Fruit fly (Drosophila melanogaster) whole organism, embryonic: ENCODE results near the gene HBS1.
A peak's percentile ranks its signal among the peaks of the same experiment; 100 is the strongest.

Source experiments
- Atf-2 ChIP-seq: fragments of 200-800 bp; sonication (Bioruptor generic); optimal IDR thresholded peaks from 2 replicates; lab custom pipeline; 2016; ENCODE audit warnings: missing biosample characterization, missing genetic modification characterization
- B-H2 ChIP-seq: fragments of 200-800 bp; sonication (Bioruptor generic); optimal IDR thresholded peaks from 2 replicates; lab custom pipeline; 2018; ENCODE audit warnings: missing biosample characterization, mild to moderate bottlenecking, missing genetic modification characterization
- Blimp-1 ChIP-seq: fragments of 200-800 bp; sonication (Bioruptor generic); optimal IDR thresholded peaks from 3 replicates; lab custom pipeline; 2018; ENCODE audit warnings: missing biosample characterization, missing genetic modification characterization, mild to moderate bottlenecking, moderate library complexity, missing genetic modification reagents
- CG1024 ChIP-seq: fragments of 200-800 bp; sonication (Bioruptor generic); IDR thresholded peaks from 2 replicates; pipeline ENCODE4 v1.3.6; 2022; ENCODE audit warnings: missing biosample characterization, missing genetic modification characterization
- CG11504 ChIP-seq: fragments of 200-800 bp; sonication (Bioruptor generic); optimal IDR thresholded peaks from 3 replicates; lab custom pipeline; 2019; ENCODE audit warnings: missing biosample characterization, mild to moderate bottlenecking, missing genetic modification characterization, moderate library complexity
- CG11696 ChIP-seq: fragments of 200-800 bp; sonication (Bioruptor generic); IDR thresholded peaks from 2 replicates; pipeline ENCODE4 v1.3.6; 2022; ENCODE audit warnings: missing biosample characterization, missing genetic modification characterization
- CG12659 ChIP-seq: fragments of 200-800 bp; sonication (Bioruptor generic); optimal IDR thresholded peaks from 3 replicates; lab custom pipeline; 2017; ENCODE audit warnings: mild to moderate bottlenecking, missing biosample characterization, missing genetic modification reagents, missing genetic modification characterization
- CG14667 ChIP-seq: fragments of 200-800 bp; sonication (Bioruptor generic); IDR thresholded peaks from 2 replicates; pipeline ENCODE4 v1.3.6; 2022; ENCODE audit warnings: missing biosample characterization, missing genetic modification characterization
- CG1647 ChIP-seq: fragments of 200-800 bp; sonication (Bioruptor generic); optimal IDR thresholded peaks from 3 replicates; lab custom pipeline; 2016; ENCODE audit warnings: missing biosample characterization, missing genetic modification characterization
- CG2202 ChIP-seq: fragments of 200-800 bp; sonication (Bioruptor generic); optimal IDR thresholded peaks from 2 replicates; lab custom pipeline; 2018; ENCODE audit warnings: missing biosample characterization, mild to moderate bottlenecking, missing genetic modification characterization
- CG4730 ChIP-seq: fragments of 200-800 bp; sonication (Bioruptor generic); IDR thresholded peaks from 2 replicates; pipeline ENCODE4 v1.3.6; 2022; ENCODE audit warnings: missing biosample characterization, missing genetic modification characterization
- CG6813 ChIP-seq: fragments of 200-800 bp; sonication (Bioruptor generic); optimal IDR thresholded peaks from 2 replicates; lab custom pipeline; 2017; ENCODE audit warnings: missing biosample characterization, missing genetic modification characterization, mild to moderate bottlenecking, moderate library complexity, missing genetic modification reagents
- CG7745 ChIP-seq: fragments of 200-800 bp; sonication (Bioruptor generic); optimal IDR thresholded peaks from 2 replicates; lab custom pipeline; 2018; ENCODE audit warnings: missing biosample characterization, mild to moderate bottlenecking, missing genetic modification characterization, moderate library complexity
- CG7928 ChIP-seq: fragments of 200-800 bp; sonication (Bioruptor generic); optimal IDR thresholded peaks from 2 replicates; lab custom pipeline; 2017; ENCODE audit warnings: missing biosample characterization, mild to moderate bottlenecking, missing genetic modification characterization
- CG7987 ChIP-seq: fragments of 200-800 bp; sonication (Bioruptor generic); optimal IDR thresholded peaks from 2 replicates; lab custom pipeline; 2018; ENCODE audit warnings: missing biosample characterization, mild to moderate bottlenecking, missing genetic modification characterization, moderate library complexity
- CG9609 ChIP-seq: fragments of 200-800 bp; sonication (Bioruptor generic); optimal IDR thresholded peaks from 3 replicates; lab custom pipeline; 2016; ENCODE audit warnings: missing biosample characterization, missing genetic modification characterization
- D19A ChIP-seq: fragments of 200-800 bp; optimal IDR thresholded peaks from 3 replicates; lab custom pipeline; 2019; ENCODE audit warnings: missing biosample characterization, mild to moderate bottlenecking, missing genetic modification characterization, moderate library complexity
- Deaf1 ChIP-seq: fragments of 200-800 bp; optimal IDR thresholded peaks from 3 replicates; lab custom pipeline; 2019; ENCODE audit warnings: missing biosample characterization, mild to moderate bottlenecking, missing genetic modification characterization, moderate library complexity
- Doc3 ChIP-seq: fragments of 200-800 bp; sonication (Bioruptor generic); IDR thresholded peaks from 3 replicates; pipeline ENCODE4 v1.3.6; 2022; ENCODE audit warnings: missing biosample characterization, missing genetic modification characterization; ENCODE audit not compliant: partially characterized antibody
- Drgx ChIP-seq: fragments of 200-800 bp; sonication (Bioruptor generic); IDR thresholded peaks from 2 replicates; pipeline ENCODE4 v1.3.6; 2022; ENCODE audit warnings: missing biosample characterization, missing genetic modification characterization
- E2f2 ChIP-seq: fragments of 200-800 bp; sonication (Bioruptor generic); IDR thresholded peaks from 2 replicates; pipeline ENCODE4 v1.3.6; 2022; ENCODE audit warnings: missing biosample characterization, missing genetic modification characterization
- ERR ChIP-seq: fragments of 200-800 bp; sonication (Bioruptor generic); optimal IDR thresholded peaks from 2 replicates; lab custom pipeline; 2016; ENCODE audit warnings: missing biosample characterization, missing genetic modification characterization
- Ets65A ChIP-seq: fragments of 200-800 bp; sonication (Bioruptor generic); peaks from one replicate; lab custom pipeline; 2016; ENCODE audit warnings: missing biosample characterization, missing genetic modification characterization
- Hmr ChIP-seq: fragments of 200-800 bp; sonication (Bioruptor generic); optimal IDR thresholded peaks from 3 replicates; lab custom pipeline; 2017; ENCODE audit warnings: mild to moderate bottlenecking, missing biosample characterization, missing genetic modification reagents, missing genetic modification characterization
- Hr78 ChIP-seq, 2 experiments: fragments of 200-800 bp in 1 of 2; fragments of >200 bp in 1 of 2; sonication (Bioruptor generic) in 1 of 2; optimal IDR thresholded peaks; 2 replicates each; lab custom pipeline; 2017 to 2019; ENCODE audit warnings: missing biosample characterization in 2 of 2, missing genetic modification characterization in 2 of 2, mild to moderate bottlenecking in 1 of 2, moderate library complexity in 1 of 2
- Jarid2 ChIP-seq: fragments of 200-800 bp; sonication (Bioruptor generic); optimal IDR thresholded peaks from 3 replicates; lab custom pipeline; 2017; ENCODE audit warnings: mild to moderate bottlenecking, missing biosample characterization, missing genetic modification reagents, missing genetic modification characterization
- Nf-YB ChIP-seq: fragments of 200-800 bp; sonication (Bioruptor generic); optimal IDR thresholded peaks from 3 replicates; lab custom pipeline; 2019; ENCODE audit warnings: missing biosample characterization, mild to moderate bottlenecking, missing genetic modification characterization, moderate library complexity
- Oli ChIP-seq: fragments of 200-800 bp; sonication (Bioruptor generic); optimal IDR thresholded peaks from 2 replicates; lab custom pipeline; 2018; ENCODE audit warnings: missing biosample characterization, mild to moderate bottlenecking, missing genetic modification characterization, moderate library complexity
- Ssrp ChIP-seq: fragments of 200-800 bp; sonication (Bioruptor generic); optimal IDR thresholded peaks from 2 replicates; lab custom pipeline; 2018; ENCODE audit warnings: missing biosample characterization, mild to moderate bottlenecking, missing genetic modification characterization, moderate library complexity
- Xrp1 ChIP-seq: fragments of 200-800 bp; sonication (Bioruptor generic); IDR thresholded peaks from 2 replicates; pipeline ENCODE4 v1.3.6; 2022; ENCODE audit warnings: missing biosample characterization, missing genetic modification characterization
- bbx ChIP-seq: fragments of 200-800 bp; sonication (Bioruptor generic); IDR thresholded peaks from 2 replicates; pipeline ENCODE4 v1.3.6; 2022; ENCODE audit warnings: missing biosample characterization, missing genetic modification characterization; ENCODE audit not compliant: partially characterized antibody
- chif ChIP-seq, 2 experiments: fragments of 200-800 bp; sonication (Bioruptor generic); optimal IDR thresholded peaks; 3 replicates each; lab custom pipeline; 2016; ENCODE audit warnings: missing biosample characterization in 2 of 2, missing genetic modification characterization in 2 of 2
- dysf ChIP-seq: fragments of 200-800 bp; sonication (Bioruptor generic); IDR thresholded peaks from 3 replicates; pipeline ENCODE4 v1.3.6; 2022; ENCODE audit warnings: missing biosample characterization, missing genetic modification characterization
- ftz-f1 ChIP-seq: fragments of 200-800 bp; sonication (Bioruptor generic); optimal IDR thresholded peaks from 2 replicates; lab custom pipeline; 2016; ENCODE audit warnings: missing biosample characterization, missing genetic modification characterization
- fu2 ChIP-seq: fragments of 200-800 bp; sonication (Bioruptor generic); optimal IDR thresholded peaks from 2 replicates; lab custom pipeline; 2016; ENCODE audit warnings: missing biosample characterization, missing genetic modification characterization
- nerfin-1 ChIP-seq: fragments of 200-800 bp; sonication (Bioruptor generic); optimal IDR thresholded peaks from 3 replicates; lab custom pipeline; 2019; ENCODE audit warnings: missing biosample characterization, mild to moderate bottlenecking, missing genetic modification characterization, moderate library complexity
- onecut ChIP-seq: fragments of 200-800 bp; sonication (Bioruptor generic); IDR thresholded peaks from 2 replicates; pipeline ENCODE4 v1.3.6; 2022; ENCODE audit warnings: missing biosample characterization, missing genetic modification characterization
- otp ChIP-seq: fragments of 200-800 bp; sonication (Bioruptor generic); IDR thresholded peaks from 3 replicates; pipeline ENCODE4, ENCODE4 v1.3.6; 2022; ENCODE audit warnings: missing biosample characterization, missing genetic modification characterization
- pum ChIP-seq: fragments of 200-800 bp; sonication (Bioruptor generic); optimal IDR thresholded peaks from 2 replicates; lab custom pipeline; 2016; ENCODE audit warnings: missing biosample characterization, missing genetic modification characterization
- repo ChIP-seq: fragments of 200-800 bp; sonication (Bioruptor generic); optimal IDR thresholded peaks from 2 replicates; lab custom pipeline; 2016; ENCODE audit warnings: missing biosample characterization, missing genetic modification characterization
- scrt ChIP-seq: fragments of 200-800 bp; sonication (Bioruptor generic); optimal IDR thresholded peaks from 2 replicates; lab custom pipeline; 2018; ENCODE audit warnings: missing biosample characterization, mild to moderate bottlenecking, missing genetic modification characterization, moderate library complexity
- sd ChIP-seq: fragments of 200-800 bp; sonication (Bioruptor generic); optimal IDR thresholded peaks from 3 replicates; lab custom pipeline; 2018; ENCODE audit warnings: missing biosample characterization, mild to moderate bottlenecking, missing genetic modification characterization, moderate library complexity
- sens ChIP-seq: fragments of 200-800 bp; sonication (Bioruptor generic); peaks from one replicate; lab custom pipeline; 2016; ENCODE audit warnings: missing biosample characterization, missing genetic modification characterization
- sens-2 ChIP-seq: fragments of 200-800 bp; sonication (Bioruptor generic); IDR thresholded peaks from 2 replicates; pipeline ENCODE4 v1.3.6; 2022; ENCODE audit warnings: missing biosample characterization, missing genetic modification characterization
- seq ChIP-seq: fragments of 200-800 bp; sonication (Bioruptor generic); IDR thresholded peaks from 2 replicates; pipeline ENCODE4 v1.3.6; 2022; ENCODE audit warnings: missing biosample characterization, missing genetic modification characterization
- sr ChIP-seq: fragments of 200-800 bp; sonication (Bioruptor generic); IDR thresholded peaks from 3 replicates; pipeline ENCODE4 v1.3.6; 2022; ENCODE audit warnings: missing biosample characterization, missing genetic modification characterization
- tll ChIP-seq, 2 experiments: fragments of 200-800 bp in 1 of 2; fragments of >200 bp in 1 of 2; sonication (Bioruptor generic) in 1 of 2; optimal IDR thresholded peaks; 2 replicates each; lab custom pipeline; 2017 to 2019; ENCODE audit warnings: missing biosample characterization in 2 of 2, missing genetic modification characterization in 2 of 2, mild to moderate bottlenecking in 1 of 2, moderate library complexity in 1 of 2
- trem ChIP-seq: fragments of 200-800 bp; optimal IDR thresholded peaks from 3 replicates; lab custom pipeline; 2019; ENCODE audit warnings: missing biosample characterization, mild to moderate bottlenecking, missing genetic modification characterization, moderate library complexity

HBS1 gene

DNA sequence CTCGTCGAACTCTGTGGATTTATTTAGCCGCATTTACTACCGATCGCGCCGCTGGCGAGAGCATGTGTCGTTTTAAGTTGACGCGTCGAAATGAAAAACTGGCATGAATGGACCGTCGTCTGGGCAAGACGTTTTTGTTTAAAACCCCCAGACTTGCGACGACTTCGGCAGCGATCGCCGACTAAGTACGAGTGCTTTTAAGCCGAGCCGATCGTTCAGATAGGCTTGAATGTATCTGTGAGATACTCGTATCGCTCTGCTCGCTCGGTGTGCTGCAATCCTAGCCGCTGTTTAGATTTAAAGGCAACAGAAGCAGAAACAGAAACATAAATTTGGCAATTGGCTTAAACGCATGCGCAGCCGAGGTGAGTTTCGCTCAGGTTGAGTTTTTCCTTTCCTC lies 45.1 kb upstream of the HBS1 start, which contains the start of gene dsb:
TSS of gene dsb (minus strand) at position 91 of the 400 bp plus-strand sequence.
- no peak for TF ChIP-seq D19A (tag; lab: Kevin White, UChicago)
- TF ChIP-seq Deaf1 (tag; lab: Kevin White, UChicago) = peak; percentile 71

DNA sequence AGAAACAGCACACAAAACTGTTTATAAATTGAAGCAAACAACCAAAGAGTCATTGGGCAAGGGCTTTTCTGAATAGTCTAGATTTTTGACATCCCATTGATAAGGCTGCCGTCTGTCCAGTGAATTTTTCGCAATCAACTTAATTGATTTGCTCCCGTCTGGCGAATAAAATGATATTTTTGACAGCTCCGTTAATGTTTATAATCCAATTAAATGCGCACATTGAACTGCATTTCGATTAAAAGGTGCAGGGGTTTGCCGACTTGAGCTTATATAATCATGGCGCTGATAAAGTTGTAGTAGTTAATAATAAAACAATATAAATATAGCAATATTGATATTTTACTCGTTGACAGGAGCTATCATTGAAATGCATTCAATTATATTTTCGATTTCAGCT lies 44.0 kb upstream of the HBS1 start:
- TF ChIP-seq trem (tag; lab: Kevin White, UChicago) (no peak), B-H2 (GFP tag; lab: Kevin White, UChicago) (no peak), CG14667 (GFP tag; lab: Robert Waterston, UW) (no peak), Oli (no peak), Doc3 (GFP tag; lab: Robert Waterston, UW) (no peak), CG11696 (GFP tag; lab: Robert Waterston, UW) (no peak), sr (no peak), nerfin-1 (tag; lab: Kevin White, UChicago) (no peak), E2f2 (GFP tag; lab: Robert Waterston, UW) (no peak), Nf-YB (no peak), Hmr (GFP tag; lab: Kevin White, UChicago) (no peak), repo (GFP tag; lab: Kevin White, UChicago) (no peak), Atf-2 (GFP tag; lab: Kevin White, UChicago) (no peak), sd (tag; lab: Kevin White, UChicago) (no peak), bbx (no peak)
- TF ChIP-seq, all 482 proteins: peak for 0

dm6 chr3L:1906208-1906607 lies 41.2 kb upstream of the HBS1 start:
- TF ChIP-seq CG12659 (GFP tag; lab: Kevin White, UChicago) = no peak
- no peak for TF ChIP-seq Jarid2 (GFP tag; lab: Kevin White, UChicago)
- TF ChIP-seq fu2 (GFP tag; lab: Kevin White, UChicago) = no peak
- TF ChIP-seq Ssrp (tag; lab: Kevin White, UChicago) = no peak
- TF ChIP-seq sd (tag; lab: Kevin White, UChicago) = no peak
- TF ChIP-seq CG1647 (GFP tag; lab: Kevin White, UChicago) = no peak
- TF ChIP-seq CG7745 = no peak
- TF ChIP-seq CG9609 (GFP tag; lab: Kevin White, UChicago) = no peak
- TF ChIP-seq seq (GFP tag; lab: Robert Waterston, UW) = no peak
- no peak for TF ChIP-seq chif (GFP tag; optimal IDR thresholded peaks at IDR 0.05; lab: Kevin White, UChicago)
- TF ChIP-seq CG2202 (tag; lab: Kevin White, UChicago) = no peak
- TF ChIP-seq Xrp1 (GFP tag; lab: Robert Waterston, UW) = no peak
- no peak for TF ChIP-seq Ets65A
- TF ChIP-seq CG7928 (GFP tag; lab: Kevin White, UChicago) = no peak
- TF ChIP-seq dysf (GFP tag; lab: Robert Waterston, UW) = 0 out of 3 replicates have a peak, but pooled peaks have one; percentile 10
- no peak for TF ChIP-seq scrt (GFP tag; lab: Kevin White, UChicago)
- TF ChIP-seq onecut (GFP tag; lab: Robert Waterston, UW) = no peak
- TF ChIP-seq otp = no peak
- TF ChIP-seq CG1024 (GFP tag; lab: Robert Waterston, UW) = no peak
- TF ChIP-seq ftz-f1 = no peak
- peak; percentile 23 for TF ChIP-seq Blimp-1 (GFP tag; lab: Kevin White, UChicago)
- TF ChIP-seq tll (GFP tag; optimal IDR thresholded peaks at IDR 0.05; lab: Kevin White, UChicago) = no peak
- TF ChIP-seq pum = no peak
- no peak for TF ChIP-seq CG6813 (GFP tag; lab: Kevin White, UChicago)
- TF ChIP-seq Drgx = 0 out of 2 replicates have a peak, but pooled peaks have one; percentile 19
- no peak for TF ChIP-seq ERR (GFP tag; lab: Kevin White, UChicago)
- TF ChIP-seq sens-2 (GFP tag; lab: Robert Waterston, UW) = no peak
- no peak for TF ChIP-seq Hr78 (GFP tag; optimal IDR thresholded peaks at IDR 0.05; lab: Kevin White, UChicago)
- no peak for TF ChIP-seq CG4730 (GFP tag; lab: Robert Waterston, UW)
- peak; percentile 66 for TF ChIP-seq sens (GFP tag; lab: Kevin White, UChicago)
- no peak for TF ChIP-seq CG7987 (GFP tag; lab: Kevin White, UChicago)
- TF ChIP-seq CG11504 (tag; lab: Kevin White, UChicago) = no peak
